Fruit fly (Drosophila melanogaster): ENCODE results near the gene CG7099.

CG7099 gene

dm6 chr2L:13436791-13437190 is 49.4 kb downstream of the CG7099 start:
- TF ChIP-seq CG4424 (GFP tag; optimal IDR thresholded peaks at IDR 0.05) (no peak), CG11696 (GFP tag; IDR thresholded peaks at IDR 0.05) (no peak), lmd (GFP tag; IDR thresholded peaks at IDR 0.05) (no peak), CG18599 (GFP tag; optimal IDR thresholded peaks at IDR 0.05) (peak; percentile 26), CG8281 (tag; optimal IDR thresholded peaks at IDR 0.05) (no peak), cg (GFP tag; optimal IDR thresholded peaks at IDR 0.05) (no peak), Awh (GFP tag; IDR thresholded peaks at IDR 0.05) (no peak), caup (GFP tag; optimal IDR thresholded peaks at IDR 0.05; ENCODE audit: severe bottlenecking) (peak; percentile 35), Lpt (GFP tag; optimal IDR thresholded peaks at IDR 0.05) (no peak), CG32767 (GFP tag; IDR thresholded peaks at IDR 0.05) (no peak), CG10543 (GFP tag; optimal IDR thresholded peaks at IDR 0.05) (peak; percentile 12), Neu2 (GFP tag; optimal IDR thresholded peaks at IDR 0.05; ENCODE audit: borderline replicate concordance) (no peak), HLH4C (GFP tag; IDR thresholded peaks at IDR 0.05; ENCODE audit: partially characterized antibody) (no peak), CTCF (GFP tag; optimal IDR thresholded peaks at IDR 0.05) (no peak), trem (tag; optimal IDR thresholded peaks at IDR 0.05) (no peak), HmgD (GFP tag; optimal IDR thresholded peaks at IDR 0.05) (no peak), mirr (GFP tag; optimal IDR thresholded peaks at IDR 0.05) (peak; percentile 91), hkb (optimal IDR thresholded peaks at IDR 0.05) (no peak), hkb (GFP tag; IDR thresholded peaks at IDR 0.05) (no peak), CG33213 (GFP tag; optimal IDR thresholded peaks at IDR 0.05) (no peak), Ada2b (GFP tag; IDR thresholded peaks at IDR 0.05) (no peak), exex (tag; optimal IDR thresholded peaks at IDR 0.05) (peak; percentile 99), Trl (optimal IDR thresholded peaks at IDR 0.05) (no peak), Trl (GFP tag; optimal IDR thresholded peaks at IDR 0.05) (no peak), run (tag; optimal IDR thresholded peaks at IDR 0.05) (no peak), trh (GFP tag; optimal IDR thresholded peaks at IDR 0.05) (no peak), CG9876 (GFP tag; optimal IDR thresholded peaks at IDR 0.05) (no peak), CG9797 (GFP tag; optimal IDR thresholded peaks at IDR 0.05) (no peak), CG18476 (GFP tag; optimal IDR thresholded peaks at IDR 0.05) (no peak), disco-r (GFP tag; optimal IDR thresholded peaks at IDR 0.05) (no peak), dati (GFP tag; IDR thresholded peaks at IDR 0.05) (no peak), CG31441 (GFP tag; IDR thresholded peaks at IDR 0.05) (no peak), Hey (tag; optimal IDR thresholded peaks at IDR 0.05) (peak; percentile 21), jing (GFP tag; optimal IDR thresholded peaks at IDR 0.05) (no peak), GATAe (GFP tag; conservative IDR thresholded peaks at IDR 0.05) (peak; percentile 74), sob (GFP tag; IDR thresholded peaks at IDR 0.05) (no peak), CG10959 (GFP tag; IDR thresholded peaks at IDR 0.05) (no peak), CG2889 (GFP tag; IDR thresholded peaks at IDR 0.05) (no peak), CG10274 (GFP tag; optimal IDR thresholded peaks at IDR 0.05) (no peak), CG10431 (GFP tag; optimal IDR thresholded peaks at IDR 0.05) (no peak), H15 (GFP tag; IDR thresholded peaks at IDR 0.05) (no peak), wek (GFP tag; optimal IDR thresholded peaks at IDR 0.05) (no peak), CG30403 (GFP tag; optimal IDR thresholded peaks at IDR 0.05) (no peak), CG32532 (GFP tag; IDR thresholded peaks at IDR 0.05) (no peak), CG31365 (tag; optimal IDR thresholded peaks at IDR 0.05) (no peak), Ets65A (GFP tag) (no peak), cato (GFP tag; optimal IDR thresholded peaks at IDR 0.05; ENCODE audit: borderline replicate concordance) (no peak), CG4617 (GFP tag; optimal IDR thresholded peaks at IDR 0.05; ENCODE audit: borderline replicate concordance) (no peak), CG14667 (GFP tag; IDR thresholded peaks at IDR 0.05) (no peak), CG1832 (GFP tag; optimal IDR thresholded peaks at IDR 0.05) (no peak), Lim3 (GFP tag; IDR thresholded peaks at IDR 0.05) (peak; percentile 73; the same call in 1 of the 2 replicates), CG1024 (GFP tag; IDR thresholded peaks at IDR 0.05) (no peak), grau (tag; optimal IDR thresholded peaks at IDR 0.05) (no peak), CG31388 (GFP tag; optimal IDR thresholded peaks at IDR 0.05) (no peak)

All from whole organism, embryonic.